Worm (Caenorhabditis elegans) whole organism, midembryonic: ENCODE results near the gene Y49F6A.5.

ENCODE experiments used
- T22C8.4 ChIP-seq: fragments of 200-800 bp; sonication (Bioruptor generic); IDR thresholded peaks from 2 replicates; pipeline ENCODE4 v1.3.6; 2022; ENCODE audit warnings: missing genetic modification characterization, missing compliant biosample characterization
- klf-2 ChIP-seq: fragments of 200-800 bp; sonication (Bioruptor generic); conservative IDR thresholded peaks from 2 replicates; pipeline ENCODE4 v1.3.6; 2022; ENCODE audit warnings: missing genetic modification reagents, missing genetic modification characterization, missing compliant biosample characterization
- med-1 ChIP-seq: sonication (generic microtip); optimal IDR thresholded peaks from 2 replicates; lab custom pipeline; 2017; ENCODE audit warnings: missing genetic modification characterization, mild to moderate bottlenecking, missing compliant biosample characterization, antibody characterized with exemption, missing genetic modification reagents; ENCODE audit not compliant: insufficient read depth
- ref-1 ChIP-seq: fragments of 200-800 bp; sonication (Bioruptor generic); conservative IDR thresholded peaks from 2 replicates; pipeline ENCODE4 v1.3.6; 2022; ENCODE audit warnings: missing genetic modification reagents, missing genetic modification characterization, missing compliant biosample characterization
- ztf-23 ChIP-seq: fragments of 200-800 bp; sonication (Bioruptor generic); IDR thresholded peaks from 2 replicates; pipeline ENCODE4 v1.3.6; 2022; ENCODE audit warnings: missing genetic modification reagents, missing genetic modification characterization, missing compliant biosample characterization
- ztf-29 ChIP-seq: fragments of 200-800 bp; sonication (Bioruptor generic); IDR thresholded peaks from 2 replicates; pipeline ENCODE4 v1.3.6; 2022; ENCODE audit warnings: missing genetic modification reagents, missing genetic modification characterization, missing compliant biosample characterization

ce11 chrII:3609764-3610163 lies at the start of gene Y49F6A.5:
- TF ChIP-seq T22C8.4 (GFP tag; lab: Robert Waterston, UW) (no peak), ztf-23 (no peak), med-1 (GFP tag; lab: Kevin White, UChicago) (no peak), ref-1 (GFP tag; lab: Robert Waterston, UW) (no peak), ztf-29 (GFP tag; lab: Robert Waterston, UW) (no peak), klf-2 (GFP tag; lab: Robert Waterston, UW) (no peak)
